Worm (Caenorhabditis elegans) whole organism, young adult: ENCODE data around the gene F52G3.7.

Source experiments
- B0336.3 ChIP-seq: fragments of 200-800 bp; sonication (Bioruptor generic); IDR thresholded peaks from 2 replicates; pipeline ENCODE4 v1.3.6; 2022; ENCODE audit warnings: missing genetic modification characterization, missing compliant biosample characterization
- C06A6.2 ChIP-seq: fragments of 200-800 bp; sonication (Bioruptor generic); conservative IDR thresholded peaks from 2 replicates; pipeline ENCODE4 v1.3.6; 2022; ENCODE audit warnings: missing genetic modification characterization, missing compliant biosample characterization
- F10E7.11 ChIP-seq: sonication (generic microtip); optimal IDR thresholded peaks from 2 replicates; lab custom pipeline; 2017; ENCODE audit warnings: mild to moderate bottlenecking, missing genetic modification characterization, moderate library complexity, missing compliant biosample characterization
- K12H6.12 ChIP-seq: fragments of 200-800 bp; sonication (Bioruptor generic); optimal IDR thresholded peaks from 2 replicates; lab custom pipeline; 2018; ENCODE audit warnings: mild to moderate bottlenecking, missing genetic modification characterization, missing compliant biosample characterization
- T26A5.8 ChIP-seq: sonication (generic microtip); optimal IDR thresholded peaks from 2 replicates; lab custom pipeline; 2016; ENCODE audit warnings: missing genetic modification characterization, missing compliant biosample characterization
- Y79H2A.3 ChIP-seq: fragments of 200-800 bp; sonication (Bioruptor generic); conservative IDR thresholded peaks from 2 replicates; pipeline ENCODE4 v1.3.6; 2022; ENCODE audit warnings: missing genetic modification reagents, missing genetic modification characterization, missing compliant biosample characterization
- Y95B8A.8 ChIP-seq: fragments of 200-800 bp; sonication (Bioruptor generic); IDR thresholded peaks from 2 replicates; pipeline ENCODE4 v1.3.6; 2022; ENCODE audit warnings: missing genetic modification reagents, missing genetic modification characterization, missing compliant biosample characterization
- aptf-2 ChIP-seq: fragments of 200-800 bp; sonication (Bioruptor generic); conservative IDR thresholded peaks from 2 replicates; pipeline ENCODE4 v1.3.6; 2022; ENCODE audit warnings: missing genetic modification reagents, missing genetic modification characterization, missing compliant biosample characterization
- attf-6 ChIP-seq: fragments of 200-800 bp; sonication (Bioruptor generic); IDR thresholded peaks from 2 replicates; pipeline ENCODE4 v1.3.6; 2022; ENCODE audit warnings: missing genetic modification reagents, missing genetic modification characterization, missing compliant biosample characterization
- ccch-3 ChIP-seq: fragments of 200-800 bp; sonication (Bioruptor generic); optimal IDR thresholded peaks from 2 replicates; lab custom pipeline; 2018; ENCODE audit warnings: mild to moderate bottlenecking, missing genetic modification characterization, missing compliant biosample characterization
- cebp-1 ChIP-seq, 2 experiments: fragments of 200-800 bp in 1 of 2; sonication (Bioruptor generic) in 1 of 2; sonication (generic microtip) in 1 of 2; IDR thresholded peaks in 1 of 2; optimal IDR thresholded peaks in 1 of 2; 2 replicates each; pipeline versions ENCODE4 v1.3.6 to Lab custom; 2017 to 2022; ENCODE audit warnings: missing compliant biosample characterization in 2 of 2, missing genetic modification characterization in 2 of 2, mild to moderate bottlenecking in 1 of 2, missing genetic modification reagents in 1 of 2, moderate library complexity in 1 of 2
- ceh-27 ChIP-seq: fragments of 200-800 bp; sonication (Bioruptor generic); optimal IDR thresholded peaks from 2 replicates; lab custom pipeline; 2018; ENCODE audit warnings: mild to moderate bottlenecking, missing genetic modification characterization, moderate library complexity, missing compliant biosample characterization
- ceh-40 ChIP-seq: fragments of 200-800 bp; sonication (Bioruptor generic); IDR thresholded peaks from 2 replicates; pipeline ENCODE4 v1.3.6; 2022; ENCODE audit warnings: missing genetic modification characterization, missing compliant biosample characterization
- ceh-58 ChIP-seq: fragments of 200-800 bp; sonication (Bioruptor generic); IDR thresholded peaks from 2 replicates; pipeline ENCODE4 v1.3.6; 2022; ENCODE audit warnings: missing genetic modification characterization, missing compliant biosample characterization
- ceh-91 ChIP-seq: fragments of 200-800 bp; sonication (Bioruptor generic); IDR thresholded peaks from 2 replicates; pipeline ENCODE4 v1.3.6; 2022; ENCODE audit warnings: missing genetic modification reagents, missing genetic modification characterization, missing compliant biosample characterization
- dox-1 ChIP-seq: fragments of 200-800 bp; sonication (Bioruptor generic); IDR thresholded peaks from 2 replicates; pipeline ENCODE4 v1.3.6; 2022; ENCODE audit warnings: missing genetic modification reagents, missing genetic modification characterization, missing compliant biosample characterization
- egrh-3 ChIP-seq: fragments of 200-800 bp; sonication (Bioruptor generic); IDR thresholded peaks from 2 replicates; pipeline ENCODE4 v1.3.6; 2022; ENCODE audit warnings: missing genetic modification reagents, missing genetic modification characterization, missing compliant biosample characterization
- ets-4 ChIP-seq: fragments of 200-800 bp; sonication (Bioruptor generic); optimal IDR thresholded peaks from 2 replicates; lab custom pipeline; 2018; ENCODE audit warnings: mild to moderate bottlenecking, missing genetic modification characterization, missing compliant biosample characterization
- gei-17 ChIP-seq: fragments of 200-800 bp; sonication (Bioruptor generic); optimal IDR thresholded peaks from 2 replicates; lab custom pipeline; 2018; ENCODE audit warnings: mild to moderate bottlenecking, missing genetic modification characterization, missing compliant biosample characterization
- hlh-26 ChIP-seq: fragments of 200-800 bp; sonication (Bioruptor generic); conservative IDR thresholded peaks from 2 replicates; pipeline ENCODE4 v1.3.6; 2022; ENCODE audit warnings: missing genetic modification reagents, missing genetic modification characterization, missing compliant biosample characterization
- let-607 ChIP-seq, 2 experiments: fragments of 200-800 bp in 1 of 2; sonication (Bioruptor generic) in 1 of 2; sonication (generic microtip) in 1 of 2; optimal IDR thresholded peaks; 2 replicates each; lab custom pipeline; 2016 to 2018; ENCODE audit warnings: mild to moderate bottlenecking in 2 of 2, missing compliant biosample characterization in 2 of 2, missing genetic modification characterization in 2 of 2, moderate library complexity in 2 of 2, missing genotype in 1 of 2
- lin-35 ChIP-seq, 3 experiments: fragments of 150-350 bp in 2 of 3; sonication (generic microtip) in 1 of 3; optimal IDR thresholded peaks; 2 replicates each; lab custom pipeline; 2014 to 2018; ENCODE audit warnings: missing biosample characterization in 3 of 3, missing genetic modification characterization in 3 of 3, missing genetic modification reagents in 3 of 3
- lin-54 ChIP-seq: fragments of 200-800 bp; sonication (Bioruptor generic); optimal IDR thresholded peaks from 2 replicates; lab custom pipeline; 2018; ENCODE audit warnings: mild to moderate bottlenecking, missing genetic modification characterization, missing compliant biosample characterization
- madf-10 ChIP-seq: sonication (generic microtip); optimal IDR thresholded peaks from 2 replicates; lab custom pipeline; 2016; ENCODE audit warnings: mild to moderate bottlenecking, missing genetic modification characterization, missing compliant biosample characterization
- madf-6 ChIP-seq: fragments of 200-800 bp; sonication (Bioruptor generic); IDR thresholded peaks from 2 replicates; pipeline ENCODE4 v1.3.6; 2022; ENCODE audit warnings: missing genetic modification reagents, missing genetic modification characterization, missing compliant biosample characterization
- mcd-1 ChIP-seq: fragments of 200-800 bp; sonication (Bioruptor generic); IDR thresholded peaks from 2 replicates; pipeline ENCODE4 v1.3.6; 2022; ENCODE audit warnings: missing genetic modification reagents, missing genetic modification characterization, missing compliant biosample characterization
- nhr-120 ChIP-seq: fragments of 200-800 bp; sonication (Bioruptor generic); IDR thresholded peaks from 2 replicates; pipeline ENCODE4 v1.3.6; 2022; ENCODE audit warnings: missing genetic modification characterization, missing compliant biosample characterization
- nhr-90 ChIP-seq: sonication (generic microtip); optimal IDR thresholded peaks from 2 replicates; lab custom pipeline; 2016; ENCODE audit warnings: missing genotype, mild to moderate bottlenecking, missing genetic modification characterization, missing compliant biosample characterization
- rcor-1 ChIP-seq: fragments of 200-800 bp; sonication (Bioruptor generic); IDR thresholded peaks from 2 replicates; pipeline ENCODE4 v1.3.6; 2022; ENCODE audit warnings: missing genetic modification reagents, missing genetic modification characterization, missing compliant biosample characterization
- rpc-1 ChIP-seq, 2 experiments: fragments of 150-350 bp in 1 of 2; sonication (generic microtip) in 1 of 2; optimal IDR thresholded peaks; 2 replicates each; lab custom pipeline; 2014 to 2018; ENCODE audit warnings: missing biosample characterization in 1 of 2, missing genetic modification characterization in 1 of 2, missing genetic modification reagents in 1 of 2, missing genotype in 1 of 2
- snpc-3.4 ChIP-seq: sonication (generic microtip); optimal IDR thresholded peaks from 2 replicates; lab custom pipeline; 2017; ENCODE audit warnings: missing genetic modification characterization, mild to moderate bottlenecking, missing compliant biosample characterization, antibody characterized with exemption, moderate library complexity, missing genotype, missing genetic modification reagents
- unc-130 ChIP-seq: sonication (generic microtip); optimal IDR thresholded peaks from 2 replicates; lab custom pipeline; 2016; ENCODE audit warnings: missing genetic modification reagents, missing genetic modification characterization, missing compliant biosample characterization
- zfh-2 ChIP-seq: fragments of 200-800 bp; sonication (Bioruptor generic); conservative IDR thresholded peaks from 2 replicates; pipeline ENCODE4 v1.3.6; 2022; ENCODE audit warnings: missing genetic modification reagents, missing genetic modification characterization, missing compliant biosample characterization
- ztf-25 ChIP-seq: fragments of 200-800 bp; sonication (Bioruptor generic); IDR thresholded peaks from 2 replicates; pipeline ENCODE4 v1.3.6; 2022; ENCODE audit warnings: missing genetic modification reagents, missing genetic modification characterization, missing compliant biosample characterization
- ztf-28 ChIP-seq: fragments of 200-800 bp; sonication (Bioruptor generic); IDR thresholded peaks from 2 replicates; pipeline ENCODE4 v1.3.6; 2022; ENCODE audit warnings: missing genetic modification reagents, missing genetic modification characterization, missing compliant biosample characterization

Gene F52G3.7

ce11 chrX:16999649-17000048 lies 35.9 kb downstream of the F52G3.7 start:
- TF ChIP-seq lin-35 (GFP tag; optimal IDR thresholded peaks at IDR 0.05; lab: Kevin White, UChicago) (no peak), ets-4 (GFP tag; lab: Kevin White, UChicago) (no peak), aptf-2 (GFP tag; lab: Robert Waterston, UW) (no peak), snpc-3.4 (no peak), lin-54 (no peak), let-607 (tag; optimal IDR thresholded peaks at IDR 0.05; lab: Kevin White, UChicago) (no peak), zfh-2 (GFP tag; lab: Robert Waterston, UW) (peak; percentile 28; the same call in 1 of the 2 replicates), rpc-1 (optimal IDR thresholded peaks at IDR 0.05; lab: Kevin White, UChicago) (no peak), rpc-1 (tag; optimal IDR thresholded peaks at IDR 0.05; lab: Kevin White, UChicago) (no peak), Y95B8A.8 (no peak)

- TF ChIP-seq Y95B8A.8: no peak
- TF ChIP-seq ztf-25 (GFP tag; lab: Robert Waterston, UW): no peak
- TF ChIP-seq cebp-1 (GFP tag; IDR thresholded peaks at IDR 0.05; lab: Robert Waterston, UW): no peak
- peak; percentile 80 for TF ChIP-seq cebp-1 (tag; optimal IDR thresholded peaks at IDR 0.05; lab: Kevin White, UChicago)
Observed at ce11 chrX:17002149-17002548, 38.4 kb downstream of the F52G3.7 start.

ce11 chrX:17003473-17004123 lies 39.9 kb downstream of the F52G3.7 start:
- TF ChIP-seq ceh-91 (GFP tag; lab: Robert Waterston, UW) (no peak), nhr-120 (GFP tag; lab: Robert Waterston, UW) (no peak), K12H6.12 (peak; percentile 7), zfh-2 (GFP tag; lab: Robert Waterston, UW) (peak; percentile 38; the same call in 1 of the 2 replicates)

- TF ChIP-seq ceh-40 (GFP tag; lab: Robert Waterston, UW): no peak
- no peak for TF ChIP-seq ccch-3
- TF ChIP-seq attf-6 (GFP tag; lab: Robert Waterston, UW): no peak
- no peak for TF ChIP-seq F10E7.11 (tag; lab: Kevin White, UChicago)
- TF ChIP-seq zfh-2 (GFP tag; lab: Robert Waterston, UW): peak; percentile 94
- no peak for TF ChIP-seq rcor-1 (GFP tag; lab: Robert Waterston, UW)
- no peak for TF ChIP-seq ceh-58 (GFP tag; lab: Robert Waterston, UW)
- peak; percentile 75 for TF ChIP-seq egrh-3 (GFP tag; lab: Robert Waterston, UW)
- no peak for TF ChIP-seq madf-10
Observed at ce11 chrX:17006843-17007242, 43.1 kb downstream of the F52G3.7 start.

ce11 chrX:17013162-17013561 lies 49.4 kb downstream of the F52G3.7 start, which contains the start of gene F35B3.3:
Gene F35B3.3 (plus strand): TSS chrX:17013462.
- TF ChIP-seq T26A5.8 (tag; lab: Kevin White, UChicago) (no peak), madf-6 (no peak), C06A6.2 (GFP tag; lab: Robert Waterston, UW) (no peak), ztf-28 (no peak), gei-17 (no peak), hlh-26 (GFP tag; lab: Robert Waterston, UW) (no peak), mcd-1 (no peak), Y79H2A.3 (no peak), unc-130 (GFP tag; lab: Kevin White, UChicago) (no peak), dox-1 (GFP tag; lab: Robert Waterston, UW) (no peak), ceh-27 (GFP tag; lab: Kevin White, UChicago) (no peak), B0336.3 (no peak), nhr-90 (tag; lab: Kevin White, UChicago) (no peak), nhr-120 (GFP tag; lab: Robert Waterston, UW) (no peak)
- TF ChIP-seq, all 124 proteins: peak for 0
